Worm (Caenorhabditis elegans): ENCODE results near the gene F13H10.6.

- TF ChIP-seq unc-62 (GFP tag; optimal IDR thresholded peaks at IDR 0.05) = no peak
- TF ChIP-seq T07F8.4 (tag; optimal IDR thresholded peaks at IDR 0.05) = no peak
- no peak for TF ChIP-seq bed-2 (GFP tag; IDR thresholded peaks at IDR 0.05)
- no peak for TF ChIP-seq F49E8.2 (tag; optimal IDR thresholded peaks at IDR 0.05; ENCODE audit: insufficient read depth)
- TF ChIP-seq ceh-58 (GFP tag; IDR thresholded peaks at IDR 0.05) = no peak
- TF ChIP-seq dpl-1 (GFP tag; optimal IDR thresholded peaks at IDR 0.05) = no peak
- TF ChIP-seq efl-1 (GFP tag; optimal IDR thresholded peaks at IDR 0.05) = no peak
- TF ChIP-seq C17E4.6 (GFP tag; IDR thresholded peaks at IDR 0.05) = no peak
- TF ChIP-seq nhr-179 (tag; optimal IDR thresholded peaks at IDR 0.05) = no peak
Measured at ce11 chrIV:11038218-11038617, 29.1 kb downstream of the F13H10.6 start.

All from whole organism, young adult.